Worm (Caenorhabditis elegans): ENCODE results near the gene Y11D7A.8.

Gene Y11D7A.8

DNA sequence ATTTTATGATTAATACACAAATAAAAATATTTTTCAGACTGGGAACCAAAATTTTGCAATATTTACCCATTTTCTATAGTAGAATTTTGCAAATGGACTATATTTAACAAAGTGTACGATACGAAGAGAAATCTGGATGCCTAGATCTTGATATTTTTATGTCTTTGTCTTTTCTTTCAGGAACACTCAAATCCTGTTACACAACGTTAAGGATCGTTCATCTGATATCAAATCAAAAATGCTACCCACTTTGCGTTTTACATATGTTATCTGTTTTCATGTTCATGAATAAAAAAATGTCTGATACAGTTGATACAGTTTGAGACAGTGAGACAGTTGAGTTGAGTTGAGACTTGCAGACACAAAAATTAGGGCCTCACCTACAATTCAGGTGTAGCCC, 45.1 kb downstream of the Y11D7A.8 start, which contains the start of gene F49C12.1:
F49C12.1 (minus strand) TSS at position 70 of the 400 bp plus-strand sequence.
- no peak for TF ChIP-seq unc-62 (GFP tag; optimal IDR thresholded peaks at IDR 0.05)

DNA sequence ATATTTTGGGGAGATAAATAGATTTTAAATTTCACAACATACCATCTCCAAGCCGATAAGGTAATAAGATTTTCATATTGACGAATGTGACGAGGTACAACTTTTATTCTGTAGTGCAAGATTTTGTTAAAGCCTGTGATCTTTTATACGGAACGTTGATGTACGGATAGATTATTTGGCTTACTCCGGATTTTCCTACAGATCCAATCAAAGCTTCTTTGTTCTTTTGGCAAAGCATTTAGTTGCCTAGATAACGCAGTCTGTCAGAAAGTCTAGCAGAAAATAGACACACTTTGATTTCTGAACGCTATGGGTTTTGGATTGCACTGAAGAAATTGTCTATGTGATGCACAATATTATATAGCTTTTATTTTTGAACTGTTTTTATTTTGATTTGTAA, 48.0 kb downstream of the Y11D7A.8 start, which contains the start of gene F49C12.2:
F49C12.2 (minus strand) TSS at position 101 of the 400 bp plus-strand sequence.
- TF ChIP-seq unc-62 (GFP tag; optimal IDR thresholded peaks at IDR 0.05), result no peak

DNA sequence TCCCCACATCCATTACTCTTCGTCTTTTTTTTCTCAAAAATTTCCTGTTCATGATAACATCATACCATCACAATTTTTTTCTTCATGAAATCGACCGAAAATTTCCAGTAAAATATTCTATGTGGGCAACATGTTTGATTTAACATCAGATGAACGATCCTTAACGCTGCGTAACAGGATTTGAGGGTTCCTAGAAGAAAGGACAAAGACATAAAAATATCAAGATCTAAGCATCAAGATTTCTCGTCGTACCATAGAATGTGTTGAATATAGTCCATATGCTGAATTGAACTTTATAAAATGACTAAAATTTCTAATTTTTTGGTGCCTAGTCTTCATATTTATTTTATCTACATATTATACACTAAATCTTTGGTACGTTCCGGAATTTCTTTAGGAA, 48.9 kb downstream of the Y11D7A.8 start, which contains the start of gene F49C12.3:
F49C12.3 (plus strand) TSS at position 301 of the 400 bp plus-strand sequence.
- no peak for TF ChIP-seq unc-62 (GFP tag; optimal IDR thresholded peaks at IDR 0.05)
